Worm (Caenorhabditis elegans): ENCODE data around the gene ZC239.5.

DNA sequence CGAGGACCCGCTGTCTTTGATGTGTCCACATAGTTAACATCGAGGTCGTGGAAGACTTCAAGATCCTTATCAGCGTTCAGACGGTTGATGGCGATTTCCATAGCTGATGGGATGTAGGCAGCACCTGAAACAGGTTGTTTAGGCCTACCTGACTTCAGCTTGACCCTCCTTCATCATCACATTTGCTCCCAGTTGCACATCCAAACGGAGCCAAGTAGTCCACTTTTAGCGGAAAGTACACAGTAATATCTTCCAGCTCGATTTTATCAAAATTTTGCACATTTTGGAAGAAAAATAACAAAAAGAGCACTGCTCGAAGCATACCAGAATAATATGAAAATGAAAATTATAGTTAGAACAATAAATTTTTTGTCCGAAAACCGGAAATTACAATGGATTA, 13.5 kb upstream of the ZC239.5 start, which contains the start of gene gcy-15:
- TF ChIP-seq egrh-3 (GFP tag; IDR thresholded peaks at IDR 0.05): no peak
- no peak for TF ChIP-seq fkh-3 (tag; optimal IDR thresholded peaks at IDR 0.05)
- TF ChIP-seq K12H6.12 (tag; optimal IDR thresholded peaks at IDR 0.05): no peak
- TF ChIP-seq chd-7 (tag; optimal IDR thresholded peaks at IDR 0.05): no peak
- no peak for TF ChIP-seq F49E8.2 (tag; optimal IDR thresholded peaks at IDR 0.05; ENCODE audit: insufficient read depth)
- TF ChIP-seq ztf-28 (GFP tag; IDR thresholded peaks at IDR 0.05): no peak
- TF ChIP-seq pha-4 (tag; optimal IDR thresholded peaks at IDR 0.05): no peak
- no peak for TF ChIP-seq mel-28 (tag; optimal IDR thresholded peaks at IDR 0.05; ENCODE audit: borderline replicate concordance)
- no peak for TF ChIP-seq repo-1 (tag; optimal IDR thresholded peaks at IDR 0.05)
- TF ChIP-seq B0019.2 (GFP tag; conservative IDR thresholded peaks at IDR 0.05): no peak
